Fruit fly (Drosophila melanogaster): ENCODE data around the gene Mulk.

dm6 chr2L:10311822-10312221 is 42.0 kb downstream of the Mulk start:
- TF ChIP-seq CG8478 (optimal IDR thresholded peaks at IDR 0.05) (no peak), CTCF (optimal IDR thresholded peaks at IDR 0.05) (peak in 1 of 2 experiments; percentile 6)

Measured in S2 (cell line).